Worm (Caenorhabditis elegans) whole organism, L4/young adult: ENCODE data around the gene C44B11.6.

Experiments used
- W03F9.2 ChIP-seq: fragments of 150-350 bp; optimal IDR thresholded peaks from 2 replicates; lab custom pipeline; 2014; ENCODE audit warnings: missing biosample characterization, missing genetic modification characterization
- dao-5 ChIP-seq: sonication (generic microtip); optimal IDR thresholded peaks from 2 replicates; lab custom pipeline; 2016; ENCODE audit warnings: missing genotype, missing genetic modification characterization, moderate library complexity, missing compliant biosample characterization
- him-1 ChIP-seq: sonication (generic microtip); optimal IDR thresholded peaks from 2 replicates; lab custom pipeline; 2016; ENCODE audit warnings: missing genotype, missing genetic modification reagents, missing genetic modification characterization, missing compliant biosample characterization

The C44B11.6 gene

ce11 chrIII:3199416-3199815 lies 46.5 kb downstream of the C44B11.6 start, which contains the start of gene heh-1:
Gene heh-1 (minus strand): TSS chrIII:3199516.
- TF ChIP-seq him-1 (tag; lab: Kevin White, UChicago): no peak
- no peak for TF ChIP-seq W03F9.2 (tag; lab: Kevin White, UChicago)
- TF ChIP-seq dao-5: no peak

DNA sequence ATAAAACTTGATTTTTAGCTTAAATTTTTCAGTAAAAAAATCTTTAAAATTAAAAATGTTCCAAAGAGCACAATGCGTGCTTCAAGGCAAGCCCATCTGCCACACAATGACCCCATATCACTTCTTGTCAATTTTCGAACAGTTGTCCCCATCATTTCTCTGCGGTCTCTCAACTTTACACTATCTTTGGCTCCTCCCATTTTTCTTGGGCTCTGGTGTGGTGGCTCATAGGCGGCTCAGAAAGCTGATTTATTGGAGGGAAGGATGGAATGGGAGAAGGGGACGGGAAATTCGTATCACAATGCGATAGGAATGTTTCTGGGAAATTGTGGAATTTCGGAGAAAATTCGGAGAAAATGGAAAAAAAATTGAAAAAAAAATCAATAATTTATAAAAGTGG lies 47.6 kb downstream of the C44B11.6 start:
- TF ChIP-seq W03F9.2 (tag; lab: Kevin White, UChicago): no peak
- no peak for TF ChIP-seq him-1 (tag; lab: Kevin White, UChicago)
- TF ChIP-seq dao-5: no peak
